Worm (Caenorhabditis elegans) whole organism, young adult: Measurements from ENCODE around the gene ZK666.1.

Source experiments
- B0261.1 ChIP-seq: sonication (generic microtip); optimal IDR thresholded peaks from 2 replicates; lab custom pipeline; 2016; ENCODE audit warnings: mild to moderate bottlenecking, missing genetic modification characterization, moderate library complexity, missing compliant biosample characterization
- C17E4.6 ChIP-seq: fragments of 200-800 bp; sonication (Bioruptor generic); IDR thresholded peaks from 2 replicates; pipeline ENCODE4 v1.3.6; 2022; ENCODE audit warnings: missing genetic modification reagents, missing genetic modification characterization, missing compliant biosample characterization
- F22D6.2 ChIP-seq: sonication (generic microtip); optimal IDR thresholded peaks from 2 replicates; lab custom pipeline; 2016; ENCODE audit warnings: mild to moderate bottlenecking, missing genetic modification characterization, missing compliant biosample characterization
- F52B5.7 ChIP-seq: sonication (generic microtip); optimal IDR thresholded peaks from 2 replicates; lab custom pipeline; 2016; ENCODE audit warnings: mild to moderate bottlenecking, missing genetic modification characterization, missing compliant biosample characterization
- F55B11.4 ChIP-seq: sonication (generic microtip); optimal IDR thresholded peaks from 2 replicates; lab custom pipeline; 2016; ENCODE audit warnings: missing compliant biosample characterization, missing genetic modification characterization, borderline replicate concordance; ENCODE audit not compliant: insufficient read depth
- F57A8.1 ChIP-seq: fragments of 200-800 bp; sonication (Bioruptor generic); optimal IDR thresholded peaks from 2 replicates; lab custom pipeline; 2018; ENCODE audit warnings: mild to moderate bottlenecking, missing genetic modification characterization, moderate library complexity, missing compliant biosample characterization
- K11D2.4 ChIP-seq: fragments of 200-800 bp; sonication (Bioruptor generic); IDR thresholded peaks from 2 replicates; pipeline ENCODE4 v1.3.6; 2022; ENCODE audit warnings: missing genetic modification reagents, missing genetic modification characterization, missing compliant biosample characterization
- Y53F4B.3 ChIP-seq: fragments of 200-800 bp; sonication (Bioruptor generic); IDR thresholded peaks from 2 replicates; pipeline ENCODE4 v1.3.6; 2022; ENCODE audit warnings: missing genetic modification reagents, missing genetic modification characterization, missing compliant biosample characterization
- Y79H2A.3 ChIP-seq: fragments of 200-800 bp; sonication (Bioruptor generic); conservative IDR thresholded peaks from 2 replicates; pipeline ENCODE4 v1.3.6; 2022; ENCODE audit warnings: missing genetic modification reagents, missing genetic modification characterization, missing compliant biosample characterization
- Y95B8A.8 ChIP-seq: fragments of 200-800 bp; sonication (Bioruptor generic); IDR thresholded peaks from 2 replicates; pipeline ENCODE4 v1.3.6; 2022; ENCODE audit warnings: missing genetic modification reagents, missing genetic modification characterization, missing compliant biosample characterization
- ZK185.1 ChIP-seq: sonication (generic microtip); optimal IDR thresholded peaks from 2 replicates; lab custom pipeline; 2016; ENCODE audit warnings: mild to moderate bottlenecking, missing genetic modification characterization, missing compliant biosample characterization; ENCODE audit not compliant: poor library complexity, severe bottlenecking
- akir-1 ChIP-seq: fragments of 200-800 bp; sonication (Bioruptor generic); optimal IDR thresholded peaks from 2 replicates; lab custom pipeline; 2018; ENCODE audit warnings: mild to moderate bottlenecking, missing genetic modification characterization, moderate library complexity, missing compliant biosample characterization
- atf-7 ChIP-seq: sonication (generic microtip); optimal IDR thresholded peaks from 2 replicates; lab custom pipeline; 2017; ENCODE audit warnings: mild to moderate bottlenecking, missing genetic modification characterization, missing compliant biosample characterization
- attf-3 ChIP-seq: fragments of 200-800 bp; sonication (Bioruptor generic); conservative IDR thresholded peaks from 2 replicates; pipeline ENCODE4 v1.3.6; 2022; ENCODE audit warnings: missing genetic modification reagents, missing genetic modification characterization, missing compliant biosample characterization
- ceh-100 ChIP-seq: fragments of 200-800 bp; sonication (Bioruptor generic); IDR thresholded peaks from 2 replicates; pipeline ENCODE4 v1.3.6; 2022; ENCODE audit warnings: missing genetic modification reagents, missing genetic modification characterization, missing compliant biosample characterization
- ceh-27 ChIP-seq: fragments of 200-800 bp; sonication (Bioruptor generic); optimal IDR thresholded peaks from 2 replicates; lab custom pipeline; 2018; ENCODE audit warnings: mild to moderate bottlenecking, missing genetic modification characterization, moderate library complexity, missing compliant biosample characterization
- ceh-91 ChIP-seq: fragments of 200-800 bp; sonication (Bioruptor generic); IDR thresholded peaks from 2 replicates; pipeline ENCODE4 v1.3.6; 2022; ENCODE audit warnings: missing genetic modification reagents, missing genetic modification characterization, missing compliant biosample characterization
- chd-7 ChIP-seq: sonication (generic microtip); optimal IDR thresholded peaks from 2 replicates; lab custom pipeline; 2016; ENCODE audit warnings: mild to moderate bottlenecking, missing genetic modification characterization, moderate library complexity, missing compliant biosample characterization
- dpff-1 ChIP-seq: sonication (generic microtip); optimal IDR thresholded peaks from 2 replicates; lab custom pipeline; 2017; ENCODE audit warnings: mild to moderate bottlenecking, missing genetic modification characterization, missing compliant biosample characterization
- ekl-4 ChIP-seq: fragments of 200-800 bp; sonication (Bioruptor generic); IDR thresholded peaks from 2 replicates; pipeline ENCODE4 v1.3.6; 2022; ENCODE audit warnings: missing genetic modification reagents, missing genetic modification characterization, missing compliant biosample characterization
- ets-4 ChIP-seq: fragments of 200-800 bp; sonication (Bioruptor generic); optimal IDR thresholded peaks from 2 replicates; lab custom pipeline; 2018; ENCODE audit warnings: mild to moderate bottlenecking, missing genetic modification characterization, missing compliant biosample characterization
- hlh-12 ChIP-seq: sonication (generic microtip); optimal IDR thresholded peaks from 2 replicates; lab custom pipeline; 2016; ENCODE audit warnings: missing genetic modification characterization, missing compliant biosample characterization
- hmg-1.2 ChIP-seq: fragments of 200-800 bp; sonication (Bioruptor generic); IDR thresholded peaks from 2 replicates; pipeline ENCODE4 v1.3.6; 2022; ENCODE audit warnings: missing genetic modification reagents, missing genetic modification characterization, missing compliant biosample characterization
- hsf-1 ChIP-seq: fragments of 200-800 bp; sonication (Bioruptor generic); IDR thresholded peaks from 2 replicates; pipeline ENCODE4 v1.3.6; 2022; ENCODE audit warnings: missing genetic modification reagents, missing genetic modification characterization, missing compliant biosample characterization
- lin-26 ChIP-seq: fragments of 200-800 bp; sonication (Bioruptor generic); IDR thresholded peaks from 2 replicates; pipeline ENCODE4 v1.3.6; 2022; ENCODE audit warnings: missing genetic modification reagents, missing genetic modification characterization, missing compliant biosample characterization
- lin-35 ChIP-seq, 3 experiments: fragments of 150-350 bp in 2 of 3; sonication (generic microtip) in 1 of 3; optimal IDR thresholded peaks; 2 replicates each; lab custom pipeline; 2014 to 2018; ENCODE audit warnings: missing biosample characterization in 3 of 3, missing genetic modification characterization in 3 of 3, missing genetic modification reagents in 3 of 3
- lsl-1 ChIP-seq: fragments of 200-800 bp; sonication (Bioruptor generic); optimal IDR thresholded peaks from 2 replicates; lab custom pipeline; 2018; ENCODE audit warnings: mild to moderate bottlenecking, missing genetic modification characterization, moderate library complexity, missing compliant biosample characterization
- madf-3 ChIP-seq: fragments of 200-800 bp; sonication (Bioruptor generic); IDR thresholded peaks from 2 replicates; pipeline ENCODE4 v1.3.6; 2022; ENCODE audit warnings: missing genetic modification reagents, missing genetic modification characterization, missing compliant biosample characterization
- madf-6 ChIP-seq: fragments of 200-800 bp; sonication (Bioruptor generic); IDR thresholded peaks from 2 replicates; pipeline ENCODE4 v1.3.6; 2022; ENCODE audit warnings: missing genetic modification reagents, missing genetic modification characterization, missing compliant biosample characterization
- mcd-1 ChIP-seq: fragments of 200-800 bp; sonication (Bioruptor generic); IDR thresholded peaks from 2 replicates; pipeline ENCODE4 v1.3.6; 2022; ENCODE audit warnings: missing genetic modification reagents, missing genetic modification characterization, missing compliant biosample characterization
- mxl-1 ChIP-seq: sonication (generic microtip); optimal IDR thresholded peaks from 2 replicates; lab custom pipeline; 2016; ENCODE audit warnings: missing genetic modification characterization, missing compliant biosample characterization
- nfyb-1 ChIP-seq: fragments of 200-800 bp; sonication (Bioruptor generic); IDR thresholded peaks from 2 replicates; pipeline ENCODE4 v1.3.6; 2022; ENCODE audit warnings: missing genetic modification reagents, missing genetic modification characterization, missing compliant biosample characterization
- nhr-120 ChIP-seq: fragments of 200-800 bp; sonication (Bioruptor generic); IDR thresholded peaks from 2 replicates; pipeline ENCODE4 v1.3.6; 2022; ENCODE audit warnings: missing genetic modification characterization, missing compliant biosample characterization
- nhr-90 ChIP-seq: sonication (generic microtip); optimal IDR thresholded peaks from 2 replicates; lab custom pipeline; 2016; ENCODE audit warnings: missing genotype, mild to moderate bottlenecking, missing genetic modification characterization, missing compliant biosample characterization
- rcor-1 ChIP-seq: fragments of 200-800 bp; sonication (Bioruptor generic); IDR thresholded peaks from 2 replicates; pipeline ENCODE4 v1.3.6; 2022; ENCODE audit warnings: missing genetic modification reagents, missing genetic modification characterization, missing compliant biosample characterization
- sdz-38 ChIP-seq: sonication (generic microtip); optimal IDR thresholded peaks from 2 replicates; lab custom pipeline; 2016; ENCODE audit warnings: missing genotype, missing genetic modification characterization, missing compliant biosample characterization
- snpc-1.3 ChIP-seq: sonication (generic microtip); optimal IDR thresholded peaks from 2 replicates; lab custom pipeline; 2017; ENCODE audit warnings: missing genetic modification characterization, mild to moderate bottlenecking, missing compliant biosample characterization, antibody characterized with exemption, moderate library complexity, missing genotype, missing genetic modification reagents; ENCODE audit not compliant: insufficient read depth
- unc-130 ChIP-seq: sonication (generic microtip); optimal IDR thresholded peaks from 2 replicates; lab custom pipeline; 2016; ENCODE audit warnings: missing genetic modification reagents, missing genetic modification characterization, missing compliant biosample characterization
- xnd-1 ChIP-seq: sonication (generic microtip); optimal IDR thresholded peaks from 2 replicates; lab custom pipeline; 2016; ENCODE audit warnings: missing genotype, missing genetic modification reagents, missing genetic modification characterization, missing compliant biosample characterization
- zim-3 ChIP-seq: sonication (generic microtip); optimal IDR thresholded peaks from 2 replicates; lab custom pipeline; 2017; ENCODE audit warnings: mild to moderate bottlenecking, missing genetic modification characterization, moderate library complexity, missing compliant biosample characterization
- ztf-25 ChIP-seq: fragments of 200-800 bp; sonication (Bioruptor generic); IDR thresholded peaks from 2 replicates; pipeline ENCODE4 v1.3.6; 2022; ENCODE audit warnings: missing genetic modification reagents, missing genetic modification characterization, missing compliant biosample characterization
- ztf-3 ChIP-seq: fragments of 200-800 bp; sonication (Bioruptor generic); optimal IDR thresholded peaks from 2 replicates; lab custom pipeline; 2018; ENCODE audit warnings: mild to moderate bottlenecking, missing genetic modification characterization, missing compliant biosample characterization
- ztf-6 ChIP-seq: fragments of 200-800 bp; sonication (Bioruptor generic); IDR thresholded peaks from 2 replicates; pipeline ENCODE4 v1.3.6; 2022; ENCODE audit warnings: missing genetic modification reagents, missing genetic modification characterization, missing compliant biosample characterization

The ZK666.1 gene

ce11 chrII:10471247-10471646 lies at the start of gene ZK666.1:
Gene ZK666.1, minus strand, starts transcription at chrII:10471347.
- no peak for TF ChIP-seq hlh-12 (tag; lab: Kevin White, UChicago)
- TF ChIP-seq atf-7 (tag; lab: Kevin White, UChicago) = no peak
- no peak for TF ChIP-seq sdz-38 (tag; lab: Kevin White, UChicago)
- TF ChIP-seq chd-7 (tag; lab: Kevin White, UChicago) = no peak
- no peak for TF ChIP-seq dpff-1
- TF ChIP-seq ceh-91 (GFP tag; lab: Robert Waterston, UW) = no peak
- TF ChIP-seq B0261.1 = no peak
- TF ChIP-seq nhr-90 = no peak
- no peak for TF ChIP-seq ets-4 (GFP tag; lab: Kevin White, UChicago)
- TF ChIP-seq xnd-1 (tag; lab: Kevin White, UChicago) = no peak
- TF ChIP-seq ceh-27 (GFP tag; lab: Kevin White, UChicago) = no peak

- TF ChIP-seq unc-130 (no peak), ztf-3 (no peak), F22D6.2 (tag; lab: Kevin White, UChicago) (no peak), hsf-1 (GFP tag; lab: Robert Waterston, UW) (no peak), Y79H2A.3 (GFP tag; lab: Robert Waterston, UW) (no peak), lin-26 (no peak), F55B11.4 (no peak), Y53F4B.3 (GFP tag; lab: Robert Waterston, UW) (no peak)
These were observed 48.7 kb upstream of the ZK666.1 start for ce11 chrII:10519863-10520262.

ce11 chrII:10519017-10519416 lies 47.9 kb upstream of the ZK666.1 start, which contains the start of gene F59B10.4:
Gene F59B10.4, minus strand, starts transcription at chrII:10519117.
- TF ChIP-seq Y95B8A.8 (no peak), mcd-1 (no peak), hmg-1.2 (GFP tag; lab: Robert Waterston, UW) (no peak), ceh-91 (GFP tag; lab: Robert Waterston, UW) (no peak), nfyb-1 (no peak), rcor-1 (GFP tag; lab: Robert Waterston, UW) (no peak), ceh-100 (GFP tag; lab: Robert Waterston, UW) (no peak), ZK185.1 (no peak), K11D2.4 (GFP tag; lab: Robert Waterston, UW) (no peak), mxl-1 (tag; lab: Kevin White, UChicago) (no peak), ztf-6 (GFP tag; lab: Robert Waterston, UW) (no peak), F57A8.1 (GFP tag; lab: Kevin White, UChicago) (no peak), F52B5.7 (tag; lab: Kevin White, UChicago) (no peak), nhr-90 (no peak), nhr-120 (GFP tag; lab: Robert Waterston, UW) (no peak), atf-7 (tag; lab: Kevin White, UChicago) (no peak), C17E4.6 (GFP tag; lab: Robert Waterston, UW) (no peak), akir-1 (GFP tag; lab: Kevin White, UChicago) (no peak), snpc-1.3 (no peak)

- TF ChIP-seq attf-3 = no peak
- no peak for TF ChIP-seq ekl-4
- no peak for TF ChIP-seq ztf-25 (GFP tag; lab: Robert Waterston, UW)
- TF ChIP-seq ZK185.1 = no peak
- TF ChIP-seq madf-6 (GFP tag; lab: Robert Waterston, UW) = no peak
- TF ChIP-seq lin-35 (GFP tag; optimal IDR thresholded peaks at IDR 0.05; lab: Kevin White, UChicago) = no peak
- TF ChIP-seq lsl-1 (GFP tag; lab: Kevin White, UChicago) = no peak
- 0 out of 2 replicates have a peak, but pooled peaks have one; percentile 45 for TF ChIP-seq madf-3 (GFP tag; lab: Robert Waterston, UW)
- TF ChIP-seq zim-3 (tag; lab: Kevin White, UChicago) = no peak
These were observed 45.2 kb upstream of the ZK666.1 start for ce11 chrII:10516375-10516774.
